Fruit fly (Drosophila melanogaster): ENCODE data around the gene sordd2.
A peak's percentile ranks its signal among the peaks of the same experiment; 100 is the strongest.
"Not testable (repeated sequence)": the region's sequence is repeated elsewhere in the genome, so short reads cannot be mapped to it uniquely, and the experiment has no call there.

Gene sordd2

dm6 chrX:15799085-15799557 lies at the start of gene sordd2, which contains the start of gene CG15602:
Gene sordd2 (minus strand): TSS chrX:15799162.
Gene CG15602 (plus strand): TSS chrX:15799426.
- not testable (repeated sequence) for TF ChIP-seq noc (tag; optimal IDR thresholded peaks at IDR 0.05)

dm6 chrX:15844139-15844538 lies 45.2 kb upstream of the sordd2 start, which contains the start of the genes ArgRS and CG8578:
Gene ArgRS (minus strand): TSS chrX:15844145.
Gene CG8578 (plus strand): TSS chrX:15844476.
- peak; percentile 74 for TF ChIP-seq noc (tag; optimal IDR thresholded peaks at IDR 0.05)

dm6 chrX:15841346-15841745 lies 42.4 kb upstream of the sordd2 start:
- TF ChIP-seq noc (tag; optimal IDR thresholded peaks at IDR 0.05): no peak

dm6 chrX:15840003-15840402 lies 41.0 kb upstream of the sordd2 start:
- TF ChIP-seq noc (tag; optimal IDR thresholded peaks at IDR 0.05): no peak

- no peak for TF ChIP-seq noc (tag; optimal IDR thresholded peaks at IDR 0.05)
Observed at dm6 chrX:15837530-15837929, 38.6 kb upstream of the sordd2 start, which contains the start of gene CG8565. Gene CG8565 (plus strand): TSS chrX:15837830.

dm6 chrX:15835393-15835792 lies 36.4 kb upstream of the sordd2 start, which contains the start of gene Chc:
Gene Chc (minus strand): TSS chrX:15835490.
- no peak for TF ChIP-seq noc (tag; optimal IDR thresholded peaks at IDR 0.05)

dm6 chrX:15834594-15835236 lies 35.8 kb upstream of the sordd2 start:
- TF ChIP-seq noc (tag; optimal IDR thresholded peaks at IDR 0.05): no peak

- TF ChIP-seq noc (tag; optimal IDR thresholded peaks at IDR 0.05): no peak
Observed at dm6 chrX:15833957-15834356, 35.0 kb upstream of the sordd2 start.

dm6 chrX:15822363-15822762 lies 23.4 kb upstream of the sordd2 start:
- no peak for TF ChIP-seq noc (tag; optimal IDR thresholded peaks at IDR 0.05)

- TF ChIP-seq noc (tag; optimal IDR thresholded peaks at IDR 0.05): no peak
Observed at dm6 chrX:15818608-15819184, 19.7 kb upstream of the sordd2 start.

- TF ChIP-seq noc (tag; optimal IDR thresholded peaks at IDR 0.05): no peak
Observed at dm6 chrX:15817823-15818222, 18.9 kb upstream of the sordd2 start.

dm6 chrX:15816905-15817304 lies 17.9 kb upstream of the sordd2 start:
- no peak for TF ChIP-seq noc (tag; optimal IDR thresholded peaks at IDR 0.05)

- TF ChIP-seq noc (tag; optimal IDR thresholded peaks at IDR 0.05): no peak
Observed at dm6 chrX:15816127-15816526, 17.2 kb upstream of the sordd2 start.

- no peak for TF ChIP-seq noc (tag; optimal IDR thresholded peaks at IDR 0.05)
Observed at dm6 chrX:15814485-15814884, 15.5 kb upstream of the sordd2 start.

- no peak for TF ChIP-seq noc (tag; optimal IDR thresholded peaks at IDR 0.05)
Observed at dm6 chrX:15813224-15813623, 14.3 kb upstream of the sordd2 start.

- no peak for TF ChIP-seq noc (tag; optimal IDR thresholded peaks at IDR 0.05)
Observed at dm6 chrX:15812615-15812995, 13.6 kb upstream of the sordd2 start.
